Worm (Caenorhabditis elegans): ENCODE measurements around the gene ptp-2.
A peak's percentile ranks its signal among the peaks of the same experiment; 100 is the strongest.

Gene ptp-2

ce11 chrII:5906274-5906673, 12.2 kb upstream of the ptp-2 start, which contains the start of gene F59G1.8:
Gene F59G1.8, plus strand, starts transcription at chrII:5906566.
- TF ChIP-seq K12H6.12 (tag; optimal IDR thresholded peaks at IDR 0.05) (no peak), rpc-1 (optimal IDR thresholded peaks at IDR 0.05) (no peak), rpc-1 (tag; optimal IDR thresholded peaks at IDR 0.05) (no peak), ceh-91 (GFP tag; IDR thresholded peaks at IDR 0.05) (peak; percentile 30; the same call in 1 of the 2 replicates), dpl-1 (GFP tag; optimal IDR thresholded peaks at IDR 0.05) (peak; percentile 34), ZK185.1 (tag; optimal IDR thresholded peaks at IDR 0.05; ENCODE audit: poor library complexity, severe bottlenecking) (no peak), nhr-80 (tag; optimal IDR thresholded peaks at IDR 0.05) (no peak), F55B11.4 (tag; optimal IDR thresholded peaks at IDR 0.05; ENCODE audit: borderline replicate concordance, insufficient read depth) (no peak), Y53F4B.3 (GFP tag; IDR thresholded peaks at IDR 0.05) (no peak), ccch-3 (GFP tag; optimal IDR thresholded peaks at IDR 0.05) (no peak), madf-8 (GFP tag; conservative IDR thresholded peaks at IDR 0.05) (peak; percentile 64), zim-3 (tag; optimal IDR thresholded peaks at IDR 0.05) (no peak), aptf-2 (GFP tag; conservative IDR thresholded peaks at IDR 0.05) (0 out of 2 replicates have a peak, but pooled peaks have one; percentile 17), snpc-1.3 (tag; optimal IDR thresholded peaks at IDR 0.05; ENCODE audit: insufficient read depth) (no peak), madf-6 (GFP tag; IDR thresholded peaks at IDR 0.05) (peak; percentile 76), hlh-26 (GFP tag; conservative IDR thresholded peaks at IDR 0.05) (no peak), F33H1.4 (GFP tag; IDR thresholded peaks at IDR 0.05) (peak; percentile 73), D2030.7 (GFP tag; IDR thresholded peaks at IDR 0.05) (no peak), somi-1 (GFP tag; optimal IDR thresholded peaks at IDR 0.05) (no peak), ceh-100 (GFP tag; IDR thresholded peaks at IDR 0.05) (no peak), lir-1 (GFP tag; conservative IDR thresholded peaks at IDR 0.05) (no peak), efl-1 (GFP tag; optimal IDR thresholded peaks at IDR 0.05) (peak; percentile 66), lsl-1 (GFP tag; optimal IDR thresholded peaks at IDR 0.05) (peak; percentile 64), Y95B8A.8 (GFP tag; IDR thresholded peaks at IDR 0.05) (no peak), F57C9.4 (tag; optimal IDR thresholded peaks at IDR 0.05) (no peak), aptf-3 (GFP tag; IDR thresholded peaks at IDR 0.05) (no peak)

- TF ChIP-seq egrh-3 (GFP tag; IDR thresholded peaks at IDR 0.05) (no peak), B0019.2 (GFP tag; conservative IDR thresholded peaks at IDR 0.05) (no peak), mxl-1 (tag; optimal IDR thresholded peaks at IDR 0.05) (no peak), ama-1 (optimal IDR thresholded peaks at IDR 0.05) (no peak), ama-1 (GFP tag; optimal IDR thresholded peaks at IDR 0.05) (no peak), hlh-26 (GFP tag; conservative IDR thresholded peaks at IDR 0.05) (no peak), ceh-79 (tag; optimal IDR thresholded peaks at IDR 0.05) (no peak), Y53F4B.3 (GFP tag; IDR thresholded peaks at IDR 0.05) (no peak), Y95B8A.8 (GFP tag; IDR thresholded peaks at IDR 0.05) (no peak), tlf-1 (GFP tag; optimal IDR thresholded peaks at IDR 0.05) (no peak), snpc-1.3 (tag; optimal IDR thresholded peaks at IDR 0.05; ENCODE audit: insufficient read depth) (no peak), mcd-1 (GFP tag; IDR thresholded peaks at IDR 0.05) (peak; percentile 82), madf-6 (GFP tag; IDR thresholded peaks at IDR 0.05) (0 out of 2 replicates have a peak, but pooled peaks have one; percentile 8), F37B4.10 (GFP tag; IDR thresholded peaks at IDR 0.05) (no peak), lin-35 (GFP tag; optimal IDR thresholded peaks at IDR 0.05) (no peak), attf-6 (GFP tag; IDR thresholded peaks at IDR 0.05) (no peak), nhr-80 (tag; optimal IDR thresholded peaks at IDR 0.05) (peak; percentile 71), mes-4 (tag; optimal IDR thresholded peaks at IDR 0.05) (no peak), ztf-22 (GFP tag; optimal IDR thresholded peaks at IDR 0.05) (no peak), ekl-4 (GFP tag; IDR thresholded peaks at IDR 0.05) (no peak), lag-1 (GFP tag; IDR thresholded peaks at IDR 0.05) (no peak), hmg-20 (GFP tag; IDR thresholded peaks at IDR 0.05) (no peak), ceh-91 (GFP tag; IDR thresholded peaks at IDR 0.05) (no peak), Y56A3A.18 (GFP tag; IDR thresholded peaks at IDR 0.05) (no peak), dox-1 (GFP tag; IDR thresholded peaks at IDR 0.05) (peak; percentile 54), unc-62 (GFP tag; optimal IDR thresholded peaks at IDR 0.05) (no peak), attf-5 (GFP tag; optimal IDR thresholded peaks at IDR 0.05) (peak; percentile 63), xnd-1 (tag; optimal IDR thresholded peaks at IDR 0.05) (no peak), dpl-1 (GFP tag; optimal IDR thresholded peaks at IDR 0.05) (no peak), cebp-2 (GFP tag; IDR thresholded peaks at IDR 0.05) (no peak), B0336.3 (GFP tag; IDR thresholded peaks at IDR 0.05) (no peak)
Measured at ce11 chrII:5907482-5907881, 11.0 kb upstream of the ptp-2 start, which contains the start of gene vps-35. Gene vps-35, plus strand, starts transcription at chrII:5907816.

Measured in whole organism, young adult.